Worm (Caenorhabditis elegans) whole organism, L2 larva: ENCODE measurements around the gene D1069.3.
A peak's percentile ranks its signal among the peaks of the same experiment; 100 is the strongest.

ENCODE experiments used
- C34F6.9 ChIP-seq: fragments of 150-350 bp; optimal IDR thresholded peaks from 2 replicates; lab custom pipeline; 2014; ENCODE audit warnings: missing biosample characterization, missing genetic modification characterization
- F13H6.1 ChIP-seq: sonication (generic microtip); optimal IDR thresholded peaks from 2 replicates; lab custom pipeline; 2016; ENCODE audit warnings: missing genetic modification characterization, missing compliant biosample characterization
- ZK546.5 ChIP-seq: sonication (generic microtip); optimal IDR thresholded peaks from 2 replicates; lab custom pipeline; 2017; ENCODE audit warnings: missing biosample characterization, missing genetic modification characterization
- alr-1 ChIP-seq: fragments of 150-350 bp; optimal IDR thresholded peaks from 2 replicates; lab custom pipeline; 2014; ENCODE audit warnings: missing biosample characterization, missing genetic modification characterization
- aly-2 ChIP-seq: fragments of 150-350 bp; optimal IDR thresholded peaks from 2 replicates; lab custom pipeline; 2014; ENCODE audit warnings: missing biosample characterization, missing genetic modification characterization
- ama-1 ChIP-seq: fragments of 150-350 bp; optimal IDR thresholded peaks from 2 replicates; lab custom pipeline; 2018; ENCODE audit warnings: inconsistent platforms
- blmp-1 ChIP-seq: sonication (generic microtip); optimal IDR thresholded peaks from 2 replicates; lab custom pipeline; 2017; ENCODE audit warnings: missing genetic modification characterization, mild to moderate bottlenecking, missing compliant biosample characterization, antibody characterized with exemption, moderate library complexity; ENCODE audit not compliant: insufficient read depth
- ceh-82 ChIP-seq: fragments of 150-350 bp; optimal IDR thresholded peaks from 2 replicates; lab custom pipeline; 2014; ENCODE audit warnings: missing biosample characterization, missing genetic modification characterization
- crh-2 ChIP-seq: sonication (generic microtip); optimal IDR thresholded peaks from 2 replicates; lab custom pipeline; 2017; ENCODE audit warnings: missing biosample characterization, missing genetic modification characterization
- dmd-4 ChIP-seq: sonication (generic microtip); optimal IDR thresholded peaks from 2 replicates; lab custom pipeline; 2017; ENCODE audit warnings: missing biosample characterization, missing genetic modification characterization
- egl-27 ChIP-seq: sonication (generic microtip); optimal IDR thresholded peaks from 3 replicates; lab custom pipeline; 2017; ENCODE audit warnings: missing biosample characterization, missing genetic modification reagents, missing genetic modification characterization
- elt-1 ChIP-seq: fragments of 150-350 bp; optimal IDR thresholded peaks from 2 replicates; lab custom pipeline; 2014; ENCODE audit warnings: missing biosample characterization, missing genetic modification characterization
- fos-1 ChIP-seq: fragments of 150-350 bp; optimal IDR thresholded peaks from 2 replicates; lab custom pipeline; 2014; ENCODE audit warnings: missing biosample characterization, missing genetic modification characterization
- gmeb-1 ChIP-seq: fragments of 150-350 bp; optimal IDR thresholded peaks from 2 replicates; lab custom pipeline; 2014; ENCODE audit warnings: missing biosample characterization, missing genetic modification characterization
- lin-11 ChIP-seq: fragments of 150-350 bp; sonication (generic microtip); optimal IDR thresholded peaks from 2 replicates; lab custom pipeline; 2014; ENCODE audit warnings: missing biosample characterization, missing genetic modification characterization, inconsistent platforms, mixed read lengths
- lin-13 ChIP-seq: fragments of 150-350 bp; optimal IDR thresholded peaks from 2 replicates; lab custom pipeline; 2014; ENCODE audit warnings: missing biosample characterization, missing genetic modification reagents, missing genetic modification characterization
- lin-39 ChIP-seq: fragments of 150-350 bp; optimal IDR thresholded peaks from 2 replicates; lab custom pipeline; 2014; ENCODE audit warnings: missing biosample characterization, missing genetic modification reagents, missing genetic modification characterization
- lsy-2 ChIP-seq, 2 experiments: fragments of 150-350 bp in 1 of 2; sonication (generic microtip) in 1 of 2; optimal IDR thresholded peaks; 2 replicates each; lab custom pipeline; 2014 to 2017; ENCODE audit warnings: missing biosample characterization in 2 of 2, missing genetic modification characterization in 2 of 2
- mab-5 ChIP-seq: fragments of 150-350 bp; optimal IDR thresholded peaks from 2 replicates; lab custom pipeline; 2014; ENCODE audit warnings: missing biosample characterization, missing genetic modification characterization
- mdl-1 ChIP-seq, 2 experiments: fragments of 150-350 bp in 1 of 2; sonication (generic microtip) in 1 of 2; optimal IDR thresholded peaks; 2 replicates each; lab custom pipeline; 2017; ENCODE audit warnings: missing biosample characterization in 2 of 2, missing genetic modification characterization in 2 of 2
- nhr-11 ChIP-seq: fragments of 150-350 bp; optimal IDR thresholded peaks from 2 replicates; lab custom pipeline; 2014; ENCODE audit warnings: missing biosample characterization, missing genetic modification characterization
- nhr-12 ChIP-seq: fragments of 150-350 bp; optimal IDR thresholded peaks from 2 replicates; lab custom pipeline; 2014; ENCODE audit warnings: missing biosample characterization, missing genetic modification characterization
- nhr-129 ChIP-seq: fragments of 150-350 bp; optimal IDR thresholded peaks from 2 replicates; lab custom pipeline; 2014; ENCODE audit warnings: missing biosample characterization, missing genetic modification characterization
- nhr-21 ChIP-seq: fragments of 150-350 bp; optimal IDR thresholded peaks from 2 replicates; lab custom pipeline; 2014; ENCODE audit warnings: missing biosample characterization, missing genetic modification characterization
- nhr-23 ChIP-seq: fragments of 150-350 bp; optimal IDR thresholded peaks from 2 replicates; lab custom pipeline; 2014; ENCODE audit warnings: missing biosample characterization, missing genetic modification reagents, missing genetic modification characterization
- nhr-25 ChIP-seq: fragments of 150-350 bp; sonication (generic microtip); optimal IDR thresholded peaks from 3 replicates; lab custom pipeline; 2014; ENCODE audit warnings: missing biosample characterization, missing genetic modification characterization
- nhr-6 ChIP-seq: fragments of 150-350 bp; optimal IDR thresholded peaks from 2 replicates; lab custom pipeline; 2014; ENCODE audit warnings: missing biosample characterization, missing genetic modification characterization
- nhr-77 ChIP-seq: fragments of 150-350 bp; optimal IDR thresholded peaks from 2 replicates; lab custom pipeline; 2014; ENCODE audit warnings: missing biosample characterization, missing genetic modification characterization
- sem-4 ChIP-seq: fragments of 150-350 bp; optimal IDR thresholded peaks from 2 replicates; lab custom pipeline; 2014; ENCODE audit warnings: missing biosample characterization, missing genetic modification reagents, missing genetic modification characterization
- skn-1 ChIP-seq: sonication (generic microtip); optimal IDR thresholded peaks from 2 replicates; lab custom pipeline; 2017; ENCODE audit warnings: missing biosample characterization, missing genetic modification characterization
- sma-3 ChIP-seq: sonication (generic microtip); optimal IDR thresholded peaks from 2 replicates; lab custom pipeline; 2016; ENCODE audit warnings: missing genetic modification reagents, missing genetic modification characterization, missing compliant biosample characterization
- sma-9 ChIP-seq, 2 experiments: fragments of 150-350 bp in 1 of 2; sonication (generic microtip) in 1 of 2; optimal IDR thresholded peaks; 2 replicates each; lab custom pipeline; 2014 to 2016; ENCODE audit warnings: missing genetic modification characterization in 2 of 2, mild to moderate bottlenecking in 1 of 2, missing biosample characterization in 1 of 2, missing compliant biosample characterization in 1 of 2, missing genetic modification reagents in 1 of 2, moderate library complexity in 1 of 2
- snpc-4 ChIP-seq: fragments of 150-350 bp; optimal IDR thresholded peaks from 2 replicates; lab custom pipeline; 2014; ENCODE audit warnings: missing biosample characterization, missing genetic modification characterization
- unc-55 ChIP-seq: fragments of 150-350 bp; sonication (generic microtip); optimal IDR thresholded peaks from 3 replicates; lab custom pipeline; 2014; ENCODE audit warnings: missing biosample characterization, missing genetic modification reagents, missing genetic modification characterization
- zag-1 ChIP-seq: fragments of 150-350 bp; optimal IDR thresholded peaks from 2 replicates; lab custom pipeline; 2014; ENCODE audit warnings: missing biosample characterization, missing genetic modification characterization
- ztf-1 ChIP-seq: fragments of 200-800 bp; sonication (Bioruptor generic); conservative IDR thresholded peaks from 2 replicates; pipeline ENCODE4 v1.3.6; 2022; ENCODE audit warnings: missing genetic modification characterization, missing compliant biosample characterization
- ztf-4 ChIP-seq: fragments of 150-350 bp; optimal IDR thresholded peaks from 2 replicates; lab custom pipeline; 2014; ENCODE audit warnings: missing biosample characterization, missing genetic modification characterization

The D1069.3 gene

ce11 chrII:334828-335227, 12.9 kb downstream of the D1069.3 start:
- TF ChIP-seq nhr-21 (peak; percentile 23), fos-1 (tag; lab: Kevin White, UChicago) (no peak)

ce11 chrII:333853-334449, 13.7 kb downstream of the D1069.3 start:
- TF ChIP-seq nhr-6 (no peak), fos-1 (tag; lab: Kevin White, UChicago) (peak; percentile 18)

ce11 chrII:332419-332818, 15.3 kb downstream of the D1069.3 start, which contains the start of gene cbn-1:
Gene cbn-1 (minus strand): TSS chrII:332519.
- no peak for TF ChIP-seq ceh-82 (tag; lab: Kevin White, UChicago)
- TF ChIP-seq lin-39 (tag; lab: Kevin White, UChicago), result no peak
- TF ChIP-seq ztf-1 (GFP tag; lab: Robert Waterston, UW), result no peak
- no peak for TF ChIP-seq nhr-129 (tag; lab: Kevin White, UChicago)
- TF ChIP-seq ama-1 (lab: Kevin White, UChicago), result no peak
- no peak for TF ChIP-seq aly-2 (tag; lab: Kevin White, UChicago)
- TF ChIP-seq gmeb-1 (tag; lab: Kevin White, UChicago), result no peak
- TF ChIP-seq snpc-4 (tag; lab: Kevin White, UChicago), result no peak
- no peak for TF ChIP-seq blmp-1 (tag; lab: Kevin White, UChicago)
- no peak for TF ChIP-seq ZK546.5 (tag; lab: Kevin White, UChicago)
- TF ChIP-seq alr-1 (tag; lab: Kevin White, UChicago), result no peak
- TF ChIP-seq egl-27, result no peak
- no peak for TF ChIP-seq sma-3 (GFP tag; lab: Kevin White, UChicago)
- no peak for TF ChIP-seq nhr-12 (tag; lab: Kevin White, UChicago)
- TF ChIP-seq nhr-23 (tag; lab: Kevin White, UChicago), result no peak
- no peak for TF ChIP-seq nhr-21
- TF ChIP-seq nhr-11 (tag; lab: Kevin White, UChicago), result no peak

ce11 chrII:325639-326350, 21.9 kb downstream of the D1069.3 start, which contains the start of gene sgcb-1:
Gene sgcb-1 (plus strand): TSS chrII:326300.
- TF ChIP-seq nhr-129 (tag; lab: Kevin White, UChicago) (peak; percentile 34), nhr-21 (no peak)
- TF ChIP-seq, all 48 proteins: peak for 1

- peak; percentile 32 for TF ChIP-seq F13H6.1 (tag; lab: Kevin White, UChicago)
- TF ChIP-seq nhr-23 (tag; lab: Kevin White, UChicago), result no peak
- TF ChIP-seq sem-4 (tag; lab: Kevin White, UChicago), result peak; percentile 68
- no peak for TF ChIP-seq mdl-1 (tag; optimal IDR thresholded peaks at IDR 0.05; lab: Kevin White, UChicago)
- TF ChIP-seq egl-27, result peak; percentile 68
- TF ChIP-seq ztf-4 (tag; lab: Kevin White, UChicago), result peak; percentile 14
- no peak for TF ChIP-seq ama-1 (lab: Kevin White, UChicago)
- TF ChIP-seq crh-2, result peak; percentile 46
- peak; percentile 36 for TF ChIP-seq mab-5 (tag; lab: Kevin White, UChicago)
- TF ChIP-seq gmeb-1 (tag; lab: Kevin White, UChicago), result no peak
- TF ChIP-seq ceh-82 (tag; lab: Kevin White, UChicago), result no peak
- no peak for TF ChIP-seq elt-1 (tag; lab: Kevin White, UChicago)
- TF ChIP-seq fos-1 (tag; lab: Kevin White, UChicago), result peak; percentile 42
- peak; percentile 73 for TF ChIP-seq zag-1 (tag; lab: Kevin White, UChicago)
- TF ChIP-seq unc-55, result peak; percentile 94
- TF ChIP-seq nhr-25 (tag; lab: Kevin White, UChicago), result peak; percentile 26
- TF ChIP-seq nhr-77 (tag; lab: Kevin White, UChicago), result no peak
- peak; percentile 38 for TF ChIP-seq sma-9 (GFP tag; optimal IDR thresholded peaks at IDR 0.05; lab: Kevin White, UChicago)
- TF ChIP-seq sma-9 (tag; optimal IDR thresholded peaks at IDR 0.05; lab: Kevin White, UChicago), result no peak
- peak; percentile 30 for TF ChIP-seq lin-13 (GFP tag; lab: Kevin White, UChicago)
- peak; percentile 78 for TF ChIP-seq C34F6.9 (tag; lab: Kevin White, UChicago)
- TF ChIP-seq skn-1 (tag; lab: Kevin White, UChicago), result no peak
- TF ChIP-seq nhr-129 (tag; lab: Kevin White, UChicago), result peak; percentile 88
- no peak for TF ChIP-seq dmd-4 (tag; lab: Kevin White, UChicago)
- TF ChIP-seq lin-11, result peak; percentile 29
- peak; percentile 26 for TF ChIP-seq nhr-6
- peak in 1 of 2 experiments; percentile 59 for TF ChIP-seq lsy-2 (tag; optimal IDR thresholded peaks at IDR 0.05; lab: Kevin White, UChicago)
Measured at ce11 chrII:323048-323776, 24.5 kb downstream of the D1069.3 start, which contains the start of gene K01A2.10. Gene K01A2.10 (minus strand): TSS chrII:323098.
